Worm (Caenorhabditis elegans) whole organism, L2 larva: Measurements from ENCODE around the gene Y55F3BR.6.

Source experiments
- ama-1 ChIP-seq: fragments of 150-350 bp; optimal IDR thresholded peaks from 2 replicates; lab custom pipeline; 2018; ENCODE audit warnings: inconsistent platforms
- egl-27 ChIP-seq: sonication (generic microtip); optimal IDR thresholded peaks from 3 replicates; lab custom pipeline; 2017; ENCODE audit warnings: missing biosample characterization, missing genetic modification reagents, missing genetic modification characterization
- nhr-77 ChIP-seq: fragments of 150-350 bp; optimal IDR thresholded peaks from 2 replicates; lab custom pipeline; 2014; ENCODE audit warnings: missing biosample characterization, missing genetic modification characterization
- zag-1 ChIP-seq: fragments of 150-350 bp; optimal IDR thresholded peaks from 2 replicates; lab custom pipeline; 2014; ENCODE audit warnings: missing biosample characterization, missing genetic modification characterization

DNA sequence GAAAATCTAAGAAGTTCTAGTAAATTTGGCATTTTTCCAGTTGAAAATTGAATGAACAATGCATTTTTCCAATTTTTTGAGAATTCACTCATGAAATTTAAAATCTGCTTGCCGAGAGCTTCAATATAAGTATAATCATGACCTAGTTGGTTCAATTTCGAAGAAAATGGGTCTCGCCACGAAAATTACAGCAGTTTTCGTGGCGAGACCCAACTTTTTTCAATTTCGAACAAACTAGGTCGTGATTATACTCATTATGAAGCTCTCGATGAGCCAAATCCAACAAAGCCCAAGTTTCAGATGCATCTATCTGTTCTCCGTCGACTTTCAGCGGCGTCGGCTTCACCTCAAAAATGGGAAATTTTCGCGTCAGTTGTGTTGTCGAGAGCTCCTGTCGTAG lies 41.4 kb downstream of the Y55F3BR.6 start, which contains the start of gene mrpl-46:
- TF ChIP-seq nhr-77 (no peak), egl-27 (no peak), ama-1 (lab: Kevin White, UChicago) (no peak), zag-1 (tag; lab: Kevin White, UChicago) (no peak)
